Worm (Caenorhabditis elegans) whole organism, early embryonic: ENCODE measurements around the gene K12H6.4.

Source experiments
- B0310.2 ChIP-seq: sonication (generic microtip); optimal IDR thresholded peaks from 2 replicates; lab custom pipeline; 2016; ENCODE audit warnings: mild to moderate bottlenecking, missing genetic modification characterization, missing compliant biosample characterization
- aly-1 ChIP-seq: sonication (generic microtip); optimal IDR thresholded peaks from 2 replicates; lab custom pipeline; 2016; ENCODE audit warnings: missing genetic modification characterization, missing compliant biosample characterization
- ama-1 ChIP-seq: fragments of 150-350 bp; optimal IDR thresholded peaks from 2 replicates; lab custom pipeline; 2014
- ceh-36 ChIP-seq: sonication (generic microtip); optimal IDR thresholded peaks from 2 replicates; lab custom pipeline; 2016; ENCODE audit warnings: missing genetic modification characterization, inconsistent platforms, missing compliant biosample characterization
- ets-7 ChIP-seq: sonication (generic microtip); optimal IDR thresholded peaks from 2 replicates; lab custom pipeline; 2016; ENCODE audit warnings: missing genotype, missing genetic modification characterization, missing compliant biosample characterization
- flt-1 ChIP-seq: fragments of 200-800 bp; sonication (Bioruptor generic); IDR thresholded peaks from 2 replicates; pipeline ENCODE4 v1.3.6; 2022; ENCODE audit warnings: missing genetic modification characterization, missing compliant biosample characterization
- hnd-1 ChIP-seq: sonication (generic microtip); optimal IDR thresholded peaks from 2 replicates; lab custom pipeline; 2016; ENCODE audit warnings: missing genetic modification characterization, missing compliant biosample characterization
- pes-1 ChIP-seq: fragments of 200-800 bp; sonication (Bioruptor generic); IDR thresholded peaks from 2 replicates; pipeline ENCODE4 v1.3.6; 2022; ENCODE audit warnings: missing genetic modification reagents, missing genetic modification characterization, missing compliant biosample characterization
- sea-1 ChIP-seq: fragments of 200-800 bp; sonication (Bioruptor generic); conservative IDR thresholded peaks from 2 replicates; pipeline ENCODE4 v1.3.6; 2022; ENCODE audit warnings: missing genetic modification characterization, missing compliant biosample characterization
- tbx-11 ChIP-seq: fragments of 200-800 bp; sonication (Bioruptor generic); IDR thresholded peaks from 2 replicates; pipeline ENCODE4 v1.3.6; 2022; ENCODE audit warnings: missing genetic modification characterization, missing compliant biosample characterization
- tra-4 ChIP-seq: sonication (generic microtip); optimal IDR thresholded peaks from 2 replicates; lab custom pipeline; 2017; ENCODE audit warnings: missing genetic modification characterization, missing compliant biosample characterization

ce11 chrII:2853767-2854166, 29.7 kb upstream of the K12H6.4 start:
- TF ChIP-seq flt-1 (GFP tag; lab: Robert Waterston, UW) (no peak), ets-7 (tag; lab: Kevin White, UChicago) (no peak), ama-1 (lab: Kevin White, UChicago) (no peak), sea-1 (no peak), tbx-11 (no peak), B0310.2 (tag; lab: Kevin White, UChicago) (no peak), pes-1 (GFP tag; lab: Robert Waterston, UW) (no peak), aly-1 (tag; lab: Kevin White, UChicago) (no peak), ceh-36 (tag; lab: Kevin White, UChicago) (no peak), tra-4 (tag; lab: Kevin White, UChicago) (no peak), hnd-1 (tag; lab: Kevin White, UChicago) (no peak)
